Fruit fly (Drosophila melanogaster) whole organism, wandering third instar larva: ENCODE results near the gene PGRP-SB2.
A peak's percentile ranks its signal among the peaks of the same experiment; 100 is the strongest.

Experiments
- Vsx2 ChIP-seq: fragments of 200-300, 225-300 bp; sonication (Bioruptor generic); optimal IDR thresholded peaks from 2 replicates; lab custom pipeline; 2018; ENCODE audit warnings: missing biosample characterization, missing genetic modification characterization; ENCODE audit not compliant: partially characterized antibody
- dl ChIP-seq, 2 experiments: fragments of 175-275, 200-275 bp in 1 of 2; fragments of 200-275 bp in 1 of 2; sonication (Bioruptor generic); optimal IDR thresholded peaks; lab custom pipeline; 2018; ENCODE audit warnings: mild to moderate bottlenecking in 2 of 2, missing biosample characterization in 2 of 2, missing genetic modification characterization in 2 of 2, moderate library complexity in 2 of 2; ENCODE audit not compliant: partially characterized antibody in 2 of 2, insufficient read depth in 1 of 2
- psq ChIP-seq: fragments of 200-800 bp; sonication (Bioruptor generic); optimal IDR thresholded peaks from 3 replicates; lab custom pipeline; 2017; ENCODE audit warnings: missing biosample characterization, mild to moderate bottlenecking, missing genetic modification characterization, moderate library complexity
- usp ChIP-seq: fragments of >200 bp; optimal IDR thresholded peaks from 2 replicates; lab custom pipeline; 2017; ENCODE audit warnings: missing biosample characterization, missing genetic modification characterization

- peak; percentile 16 for TF ChIP-seq psq (GFP tag; lab: Kevin White, UChicago)
- no peak for TF ChIP-seq Vsx2 (GFP tag; lab: Kevin White, UChicago)
- no peak for TF ChIP-seq usp (GFP tag; lab: Kevin White, UChicago)
- TF ChIP-seq dl (GFP tag; optimal IDR thresholded peaks at IDR 0.05; lab: Kevin White, UChicago; ENCODE audit: insufficient read depth in 1 of 2, partially characterized antibody in 2 of 2), result no peak
Observed at dm6 chr3L:16748343-16748742, 22.0 kb downstream of the PGRP-SB2 start.
